Worm (Caenorhabditis elegans): ENCODE data around the gene fkb-4.

- TF ChIP-seq ekl-4 (GFP tag; IDR thresholded peaks at IDR 0.05) = no peak
- TF ChIP-seq cebp-2 (GFP tag; IDR thresholded peaks at IDR 0.05) = no peak
- no peak for TF ChIP-seq C06A6.2 (GFP tag; conservative IDR thresholded peaks at IDR 0.05)
- TF ChIP-seq F57A8.1 (GFP tag; optimal IDR thresholded peaks at IDR 0.05) = no peak
- TF ChIP-seq F57C9.4 (tag; optimal IDR thresholded peaks at IDR 0.05) = no peak
- no peak for TF ChIP-seq cebp-1 (GFP tag; IDR thresholded peaks at IDR 0.05)
- TF ChIP-seq cebp-1 (tag; optimal IDR thresholded peaks at IDR 0.05) = no peak
- TF ChIP-seq hrde-1 (tag; optimal IDR thresholded peaks at IDR 0.05; ENCODE audit: borderline replicate concordance) = no peak
- TF ChIP-seq ceh-91 (GFP tag; IDR thresholded peaks at IDR 0.05) = no peak
- no peak for TF ChIP-seq unc-62 (GFP tag; optimal IDR thresholded peaks at IDR 0.05)
- TF ChIP-seq C17E4.6 (GFP tag; IDR thresholded peaks at IDR 0.05) = no peak
These were observed 13.1 kb downstream of the fkb-4 start for ce11 chrV:12773852-12774251.

Data from whole organism, young adult.